Fruit fly (Drosophila melanogaster): ENCODE data around the gene CG40486.

The CG40486 gene

DNA sequence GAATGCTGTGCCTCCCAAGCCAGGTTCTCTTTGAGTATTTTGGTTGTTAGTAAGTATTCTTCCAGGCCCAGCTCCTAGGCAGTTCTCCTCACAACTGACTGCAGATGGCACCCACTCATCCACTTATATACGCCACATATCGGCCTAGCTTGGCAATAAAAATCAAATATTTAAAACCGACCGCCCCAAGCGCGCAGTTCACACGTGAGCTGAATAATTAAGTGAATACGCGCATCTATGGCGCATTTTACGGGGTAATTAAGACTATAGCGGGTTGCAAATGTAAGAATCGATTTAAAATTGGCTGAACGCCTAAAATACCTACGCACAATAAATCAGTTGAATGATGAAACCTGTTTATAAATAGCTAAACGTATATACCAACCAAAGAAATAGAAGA lies at the start of gene CG40486:
Gene CG40486, minus strand, starts transcription at position 101 of the 400 bp plus-strand sequence.
- TF ChIP-seq yki (optimal IDR thresholded peaks at IDR 0.05) (no peak), Ets65A (GFP tag) (peak; percentile 11)

DNA sequence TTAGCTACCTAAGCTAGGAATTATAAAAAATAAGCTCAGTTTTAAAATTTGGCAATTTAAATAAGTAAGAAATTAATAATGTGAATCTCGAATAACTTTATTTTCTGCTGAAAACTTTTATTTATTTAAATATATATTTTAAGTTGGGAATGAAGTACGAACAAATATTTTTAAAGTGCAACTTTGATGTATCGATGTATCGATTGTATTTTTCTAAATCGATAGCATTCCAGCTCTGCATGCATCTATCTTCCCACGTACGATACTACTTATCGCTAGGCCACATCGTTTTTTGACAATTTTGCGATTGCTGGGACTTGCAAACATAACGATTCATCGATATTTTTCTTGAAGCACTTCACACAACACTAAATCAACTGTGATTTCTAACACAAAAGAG lies 47.5 kb upstream of the CG40486 start:
- TF ChIP-seq D19A (tag; optimal IDR thresholded peaks at IDR 0.05) (peak; percentile 2), CG3847 (GFP tag; IDR thresholded peaks at IDR 0.05) (peak; percentile 50; the same call in 1 of the 2 replicates), CG10979 (tag; optimal IDR thresholded peaks at IDR 0.05) (peak; percentile 7), Ravus (GFP tag; IDR thresholded peaks at IDR 0.05) (no peak), Ets97D (GFP tag; optimal IDR thresholded peaks at IDR 0.05) (peak; percentile 52), CoRest (tag; optimal IDR thresholded peaks at IDR 0.05) (peak; percentile 50), PHDP (tag; optimal IDR thresholded peaks at IDR 0.05) (peak; percentile 28), E2f2 (GFP tag; IDR thresholded peaks at IDR 0.05) (peak; percentile 52), CG6254 (GFP tag; optimal IDR thresholded peaks at IDR 0.05) (no peak), CG12391 (tag; optimal IDR thresholded peaks at IDR 0.05) (peak; percentile 52), gsb (GFP tag; IDR thresholded peaks at IDR 0.05) (no peak), Hand (GFP tag; optimal IDR thresholded peaks at IDR 0.05) (no peak), CG7271 (tag; optimal IDR thresholded peaks at IDR 0.05) (no peak), odd (GFP tag; optimal IDR thresholded peaks at IDR 0.05) (no peak), CG4617 (GFP tag; optimal IDR thresholded peaks at IDR 0.05; ENCODE audit: borderline replicate concordance) (no peak), tio (GFP tag; optimal IDR thresholded peaks at IDR 0.05) (no peak), CG17385 (GFP tag; optimal IDR thresholded peaks at IDR 0.05) (no peak), CG11695 (GFP tag; IDR thresholded peaks at IDR 0.05) (0 out of 3 replicates have a peak, but pooled peaks have one; percentile 32), tna (GFP tag; IDR thresholded peaks at IDR 0.05; ENCODE audit: partially characterized antibody) (peak; percentile 98), Hmr (GFP tag; optimal IDR thresholded peaks at IDR 0.05) (peak; percentile 39), H15 (GFP tag; IDR thresholded peaks at IDR 0.05) (no peak), CG32532 (GFP tag; IDR thresholded peaks at IDR 0.05) (peak; percentile 56), trem (tag; optimal IDR thresholded peaks at IDR 0.05) (peak; percentile 43), CG16813 (GFP tag; IDR thresholded peaks at IDR 0.05; ENCODE audit: partially characterized antibody) (peak; percentile 99), Abd-B (GFP tag; optimal IDR thresholded peaks at IDR 0.05) (peak; percentile 16), CG13775 (GFP tag; optimal IDR thresholded peaks at IDR 0.05) (peak; percentile 30), CG15011 (GFP tag; optimal IDR thresholded peaks at IDR 0.05) (no peak), Blimp-1 (GFP tag; optimal IDR thresholded peaks at IDR 0.05) (peak; percentile 20), nerfin-2 (GFP tag; IDR thresholded peaks at IDR 0.05; ENCODE audit: partially characterized antibody) (peak; percentile 97), Ptx1 (GFP tag; IDR thresholded peaks at IDR 0.05) (0 out of 2 replicates have a peak, but pooled peaks have one; percentile 27), ac (GFP tag; optimal IDR thresholded peaks at IDR 0.05) (no peak), CG31388 (GFP tag; optimal IDR thresholded peaks at IDR 0.05) (no peak), Dbx (GFP tag; IDR thresholded peaks at IDR 0.05) (peak; percentile 59; the same call in 2 of the 3 replicates), sob (GFP tag; IDR thresholded peaks at IDR 0.05) (peak; percentile 46; the same call in 1 of the 2 replicates), CG2875 (GFP tag; optimal IDR thresholded peaks at IDR 0.05) (no peak), fd64A (GFP tag; optimal IDR thresholded peaks at IDR 0.05) (no peak), CG8924 (tag; optimal IDR thresholded peaks at IDR 0.05) (peak; percentile 32), CG14860 (GFP tag; IDR thresholded peaks at IDR 0.05; ENCODE audit: partially characterized antibody) (peak; percentile 96), Stat92E (GFP tag; optimal IDR thresholded peaks at IDR 0.05) (no peak), Mes4 (GFP tag; optimal IDR thresholded peaks at IDR 0.05) (no peak), CG11560 (tag; IDR thresholded peaks at IDR 0.05) (no peak), CG2116 (GFP tag; optimal IDR thresholded peaks at IDR 0.05) (peak; percentile 84), CG3995 (GFP tag; optimal IDR thresholded peaks at IDR 0.05) (peak; percentile 93), mld (GFP tag; IDR thresholded peaks at IDR 0.05; ENCODE audit: partially characterized antibody) (peak; percentile 97), repo (GFP tag; optimal IDR thresholded peaks at IDR 0.05) (no peak), CG33557 (GFP tag; optimal IDR thresholded peaks at IDR 0.05) (no peak)

Measured in whole organism, embryonic.